Fruit fly (Drosophila melanogaster): ENCODE data around the gene Tfb5.

Gene Tfb5

DNA sequence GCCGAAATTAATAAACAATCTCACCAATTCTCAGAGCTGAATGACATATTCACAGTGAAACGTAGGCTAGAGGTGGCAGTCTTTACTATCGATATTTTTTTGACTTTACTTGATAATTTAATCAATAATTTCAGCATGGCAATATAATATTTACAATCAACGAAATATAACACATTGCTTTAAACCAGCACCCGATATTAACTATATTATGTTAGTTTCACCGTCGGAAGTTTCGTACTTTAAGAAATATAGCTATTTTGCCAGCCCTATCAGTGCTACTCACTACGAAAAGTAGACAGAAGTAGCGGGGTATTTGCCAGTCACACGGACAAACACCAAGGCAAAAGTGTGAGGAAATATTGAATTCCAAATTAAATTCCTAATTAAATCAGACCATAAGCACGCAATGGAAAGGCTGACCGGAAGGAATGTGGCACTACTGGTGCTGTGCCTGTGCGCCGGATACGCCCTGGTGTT, at the start of gene Tfb5, which contains the start of the genes CG31917 and SelT:
Gene Tfb5 (minus strand): TSS at position 51 of the 477 bp plus-strand sequence.
Gene CG31917 (minus strand): TSS at position 51 of the 477 bp plus-strand sequence.
Gene SelT (plus strand): TSS at position 139 of the 477 bp plus-strand sequence.
- no peak for TF ChIP-seq Myc (optimal IDR thresholded peaks at IDR 0.05)
- no peak for TF ChIP-seq ttk (optimal IDR thresholded peaks at IDR 0.05)
- no peak for TF ChIP-seq h (optimal IDR thresholded peaks at IDR 0.05)
- no peak for TF ChIP-seq psq (optimal IDR thresholded peaks at IDR 0.05)
- TF ChIP-seq insv (optimal IDR thresholded peaks at IDR 0.05), result no peak
- TF ChIP-seq Sin3A (optimal IDR thresholded peaks at IDR 0.05), result no peak

DNA sequence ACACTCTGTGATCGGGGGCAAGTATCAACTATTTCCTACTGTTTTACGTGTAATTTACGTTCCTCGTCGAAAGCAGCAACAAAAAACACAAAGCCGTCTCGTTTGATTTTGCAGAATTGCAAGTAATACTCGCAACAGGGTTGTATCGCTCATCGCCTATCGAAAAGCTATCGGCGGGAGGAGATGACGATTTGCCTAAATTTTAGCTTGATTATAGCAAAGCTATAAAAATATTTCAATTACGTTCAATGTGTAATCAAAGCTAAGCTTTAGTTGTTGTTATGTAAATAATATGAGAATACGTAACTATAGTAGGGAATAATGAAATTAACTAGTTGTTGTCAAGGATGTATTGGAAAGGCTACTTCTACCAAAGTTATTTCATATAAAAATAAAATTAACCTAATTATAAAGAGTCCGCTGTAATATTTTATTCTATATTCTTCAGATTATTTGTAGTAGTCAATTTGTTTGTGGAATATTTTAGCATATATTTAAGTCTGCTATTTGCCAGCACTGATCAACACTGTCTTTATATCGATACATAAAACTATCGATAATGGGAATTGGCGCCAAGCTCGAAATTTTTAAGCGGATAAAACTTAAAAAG, 49.1 kb upstream of the Tfb5 start, which contains the start of gene Rpn11:
Gene Rpn11 (minus strand): TSS at position 146 of the 610 bp plus-strand sequence.
- TF ChIP-seq ttk (optimal IDR thresholded peaks at IDR 0.05), result no peak
- TF ChIP-seq Myc (optimal IDR thresholded peaks at IDR 0.05), result no peak
- no peak for TF ChIP-seq psq (optimal IDR thresholded peaks at IDR 0.05)
- no peak for TF ChIP-seq insv (optimal IDR thresholded peaks at IDR 0.05)
- no peak for TF ChIP-seq h (optimal IDR thresholded peaks at IDR 0.05)
- no peak for TF ChIP-seq Sin3A (optimal IDR thresholded peaks at IDR 0.05)

DNA sequence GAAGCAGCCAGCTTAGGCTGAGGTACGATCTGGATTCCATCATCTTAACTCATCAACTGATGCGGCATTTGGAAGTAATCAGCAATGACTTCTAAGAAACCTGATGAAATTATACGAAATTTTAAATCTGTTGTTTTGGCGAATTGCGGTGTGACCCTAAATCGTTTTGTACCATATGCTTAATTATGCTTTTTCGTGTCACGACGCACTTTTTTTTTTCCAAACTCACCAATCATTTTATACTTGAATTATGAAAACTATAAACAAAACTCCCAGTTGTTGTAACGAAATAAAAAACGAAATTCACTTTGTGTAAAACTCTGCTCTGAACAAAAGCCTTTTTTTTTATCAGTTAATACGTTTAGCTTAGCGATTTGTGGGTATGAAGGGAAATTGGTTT, 47.5 kb upstream of the Tfb5 start, which contains the start of gene Nepl3:
Gene Nepl3 (minus strand): TSS at position 155 of the 400 bp plus-strand sequence.
- TF ChIP-seq h (optimal IDR thresholded peaks at IDR 0.05) (no peak), Myc (optimal IDR thresholded peaks at IDR 0.05) (no peak), ttk (optimal IDR thresholded peaks at IDR 0.05) (no peak), insv (optimal IDR thresholded peaks at IDR 0.05) (no peak), Sin3A (optimal IDR thresholded peaks at IDR 0.05) (no peak), psq (optimal IDR thresholded peaks at IDR 0.05) (no peak)

DNA sequence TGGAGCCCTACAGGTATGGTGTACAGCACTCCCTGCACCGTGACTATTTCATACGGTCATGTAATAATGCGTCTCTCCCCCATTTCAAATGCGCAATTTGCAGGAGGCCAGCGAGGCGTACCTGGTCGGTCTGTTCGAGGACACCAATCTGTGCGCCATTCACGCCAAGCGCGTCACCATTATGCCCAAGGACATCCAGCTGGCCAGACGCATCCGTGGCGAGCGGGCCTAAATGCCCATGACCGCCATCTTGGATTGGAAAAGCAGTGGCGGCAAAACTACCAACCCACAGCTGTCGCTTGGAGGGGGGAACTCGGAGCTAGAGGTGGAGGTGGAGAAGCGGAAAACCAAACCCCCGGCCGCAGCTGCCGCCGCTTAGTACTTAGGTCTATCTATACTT, 44.9 kb upstream of the Tfb5 start:
- TF ChIP-seq insv (optimal IDR thresholded peaks at IDR 0.05) (no peak), Myc (optimal IDR thresholded peaks at IDR 0.05) (no peak), h (optimal IDR thresholded peaks at IDR 0.05) (no peak), Sin3A (optimal IDR thresholded peaks at IDR 0.05) (no peak), ttk (optimal IDR thresholded peaks at IDR 0.05) (no peak), psq (optimal IDR thresholded peaks at IDR 0.05) (no peak)

DNA sequence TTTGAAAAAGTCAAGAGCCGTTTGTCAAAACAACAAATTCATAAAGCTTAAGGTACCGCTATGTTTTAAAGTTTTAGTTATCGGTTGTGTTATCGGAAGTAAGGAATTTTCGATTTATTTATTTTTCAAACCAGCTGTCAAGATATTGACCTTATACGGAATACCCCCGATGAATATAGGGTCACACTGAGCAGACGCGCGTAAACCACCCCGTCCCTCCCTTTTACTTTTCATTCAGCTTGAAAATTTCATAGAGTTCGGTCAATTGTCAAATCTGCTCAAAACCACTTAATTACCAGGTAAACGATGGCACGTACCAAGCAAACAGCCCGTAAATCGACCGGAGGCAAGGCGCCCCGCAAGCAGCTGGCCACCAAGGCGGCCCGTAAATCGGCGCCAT, 44.3 kb upstream of the Tfb5 start, which contains the start of the genes CG14036 and His3.3A:
Gene CG14036 (minus strand): TSS at position 64 of the 400 bp plus-strand sequence.
Gene His3.3A (plus strand): TSS at position 106 of the 400 bp plus-strand sequence.
- TF ChIP-seq Myc (optimal IDR thresholded peaks at IDR 0.05), result no peak
- no peak for TF ChIP-seq Sin3A (optimal IDR thresholded peaks at IDR 0.05)
- TF ChIP-seq insv (optimal IDR thresholded peaks at IDR 0.05), result no peak
- no peak for TF ChIP-seq h (optimal IDR thresholded peaks at IDR 0.05)
- TF ChIP-seq ttk (optimal IDR thresholded peaks at IDR 0.05), result no peak
- no peak for TF ChIP-seq psq (optimal IDR thresholded peaks at IDR 0.05)

DNA sequence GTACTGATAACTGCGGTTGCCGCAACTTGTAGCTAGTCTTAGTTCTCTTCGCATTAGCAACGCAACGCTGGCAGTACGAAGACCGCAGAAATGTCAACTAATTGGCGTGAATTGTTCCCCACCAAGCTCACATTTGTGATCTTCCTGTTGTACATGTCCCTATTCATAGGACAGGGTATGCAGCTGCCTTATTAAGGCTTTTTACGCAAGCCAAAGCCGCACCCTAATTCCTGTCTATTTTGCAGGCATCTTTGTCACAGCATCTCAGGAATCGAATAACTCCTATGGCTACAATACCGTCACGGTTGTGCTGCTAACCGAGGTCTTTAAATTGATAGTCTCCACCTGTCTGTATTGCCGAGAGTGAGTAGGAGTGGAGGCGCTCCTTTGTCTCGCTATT, 42.4 kb upstream of the Tfb5 start, which contains the start of gene eIF3h:
Gene eIF3h (minus strand): TSS at position 101 of the 400 bp plus-strand sequence.
- TF ChIP-seq ttk (optimal IDR thresholded peaks at IDR 0.05) (no peak), Myc (optimal IDR thresholded peaks at IDR 0.05) (no peak), Sin3A (optimal IDR thresholded peaks at IDR 0.05) (no peak)

DNA sequence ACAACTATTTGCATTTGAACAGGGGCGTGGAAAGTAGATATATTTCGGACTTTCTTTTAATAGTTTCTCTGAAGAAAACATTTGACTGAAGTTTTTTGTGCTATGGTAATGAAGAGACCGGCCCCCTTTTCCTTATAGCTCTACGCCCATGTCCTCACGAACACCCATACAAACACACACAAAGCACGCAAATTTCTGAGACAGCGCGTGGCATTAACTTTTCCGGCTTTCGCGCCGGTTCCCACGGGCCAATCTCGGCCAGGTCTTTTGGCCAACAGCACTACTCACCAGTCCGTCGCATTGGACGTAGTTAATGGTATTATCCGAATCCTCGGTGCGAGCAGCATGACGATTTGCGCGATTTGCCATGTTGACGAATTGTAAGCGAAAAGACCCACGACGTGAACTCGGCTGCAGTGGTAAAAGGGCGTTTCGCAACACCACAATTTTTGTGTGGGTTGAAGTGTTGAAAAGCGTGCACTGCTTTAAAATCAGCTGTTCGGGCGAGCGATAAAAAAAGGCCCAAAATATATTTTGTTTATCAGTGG, 41.8 kb upstream of the Tfb5 start, which contains the start of gene senju:
Gene senju (plus strand): TSS at position 477 of the 548 bp plus-strand sequence.
- TF ChIP-seq h (optimal IDR thresholded peaks at IDR 0.05) (no peak), insv (optimal IDR thresholded peaks at IDR 0.05) (no peak), psq (optimal IDR thresholded peaks at IDR 0.05) (no peak), ttk (optimal IDR thresholded peaks at IDR 0.05) (no peak), Sin3A (optimal IDR thresholded peaks at IDR 0.05) (no peak), Myc (optimal IDR thresholded peaks at IDR 0.05) (no peak)

DNA sequence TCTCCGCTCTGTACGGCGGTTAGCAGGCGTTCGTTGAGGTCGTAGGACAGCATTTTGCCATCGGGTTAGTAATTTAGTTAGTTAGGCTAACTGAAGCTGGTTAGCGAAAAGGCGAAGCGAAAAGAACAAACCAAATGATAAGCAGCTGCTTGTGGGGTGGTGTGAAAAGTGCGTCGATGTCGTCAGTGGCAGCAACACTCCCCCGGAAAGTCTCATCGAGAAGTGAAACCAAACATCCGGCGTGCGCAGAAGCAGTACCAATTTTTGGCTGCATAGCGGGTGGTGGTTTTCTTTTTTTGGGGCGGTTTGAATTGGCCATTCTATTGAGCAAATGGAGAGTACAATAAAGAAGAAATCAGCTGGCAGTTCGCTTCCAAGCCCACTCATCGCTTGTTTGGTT, 40.2 kb upstream of the Tfb5 start, which contains the start of gene CG9121:
Gene CG9121 (minus strand): TSS at position 238 of the 400 bp plus-strand sequence.
- TF ChIP-seq ttk (optimal IDR thresholded peaks at IDR 0.05) (no peak), h (optimal IDR thresholded peaks at IDR 0.05) (no peak), psq (optimal IDR thresholded peaks at IDR 0.05) (no peak), Myc (optimal IDR thresholded peaks at IDR 0.05) (no peak), insv (optimal IDR thresholded peaks at IDR 0.05) (no peak), Sin3A (optimal IDR thresholded peaks at IDR 0.05) (no peak)

DNA sequence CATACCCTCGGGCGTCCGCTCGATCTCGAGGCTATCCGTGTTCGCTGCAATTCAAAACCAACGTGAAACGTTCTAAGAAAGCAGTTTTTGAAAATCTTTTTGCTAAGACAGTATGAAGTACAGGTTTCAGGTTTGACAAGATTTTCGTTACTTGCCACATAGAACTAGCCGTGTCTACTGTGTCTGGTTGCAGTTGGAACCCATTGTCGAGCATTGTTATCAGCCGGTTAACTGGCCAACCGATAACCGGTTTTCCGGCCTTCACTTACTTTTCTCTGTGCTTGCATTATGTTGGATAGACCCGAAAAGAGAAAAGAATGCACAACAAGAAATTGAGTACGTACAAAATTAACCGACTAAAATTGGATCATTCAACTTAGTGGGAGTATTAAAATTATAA, 39.3 kb upstream of the Tfb5 start:
- TF ChIP-seq ttk (optimal IDR thresholded peaks at IDR 0.05) (no peak), Myc (optimal IDR thresholded peaks at IDR 0.05) (no peak)

DNA sequence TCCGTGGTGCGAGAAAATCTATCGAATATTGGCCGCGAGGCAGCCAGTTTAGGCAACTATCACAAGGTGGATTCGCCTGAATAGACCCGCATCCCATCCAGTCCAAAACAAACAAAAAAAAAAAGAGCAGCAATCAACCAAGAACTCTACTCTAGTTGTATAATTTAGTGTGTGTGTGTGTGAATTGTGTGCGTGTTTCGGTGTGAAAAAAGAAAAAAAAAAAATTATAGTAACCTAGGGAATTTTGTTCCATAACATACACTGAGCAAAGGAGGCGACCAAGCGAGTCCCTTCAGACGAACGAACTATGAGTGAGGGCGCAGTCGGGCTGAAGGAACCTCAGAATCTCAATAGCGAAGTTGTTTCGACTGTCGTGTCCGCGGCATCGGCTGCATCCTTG, 35.6 kb upstream of the Tfb5 start:
- no peak for TF ChIP-seq ttk (optimal IDR thresholded peaks at IDR 0.05)
- TF ChIP-seq Sin3A (optimal IDR thresholded peaks at IDR 0.05), result no peak
- TF ChIP-seq h (optimal IDR thresholded peaks at IDR 0.05), result no peak

DNA sequence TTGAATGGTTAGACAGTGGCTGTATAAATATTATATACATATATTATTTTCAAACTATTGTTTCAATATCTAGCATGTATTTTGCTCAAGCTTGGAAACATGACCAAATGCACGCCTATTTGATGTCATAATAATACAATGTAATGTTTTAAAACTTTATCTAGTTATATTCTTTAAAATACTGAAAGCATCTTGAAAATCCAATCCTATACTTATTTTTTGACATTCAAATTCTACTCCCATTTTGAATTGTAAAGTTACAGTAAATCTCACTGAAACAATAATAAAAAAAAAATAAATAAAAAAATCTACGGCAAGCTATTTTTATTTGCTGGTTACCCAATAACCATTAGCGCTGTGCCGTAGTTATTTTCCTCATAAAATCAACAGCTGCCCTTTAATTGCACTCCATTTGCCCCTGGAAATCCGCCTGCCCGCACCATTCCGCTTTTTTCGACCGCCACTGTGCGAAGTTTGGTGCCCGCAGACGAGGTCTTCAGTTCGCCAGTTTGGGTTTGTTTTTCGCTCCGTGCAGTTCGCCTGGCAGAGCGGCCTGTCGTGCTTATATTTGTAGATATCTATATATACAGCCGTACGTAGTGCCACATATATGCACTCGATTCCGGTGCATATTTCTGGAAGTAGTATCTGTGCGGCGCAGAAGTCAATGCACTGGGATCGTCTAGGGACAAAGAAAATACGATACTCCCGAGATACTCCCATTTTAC, 34.4 kb upstream of the Tfb5 start:
- TF ChIP-seq insv (optimal IDR thresholded peaks at IDR 0.05), result no peak
- TF ChIP-seq Myc (optimal IDR thresholded peaks at IDR 0.05), result no peak
- no peak for TF ChIP-seq Sin3A (optimal IDR thresholded peaks at IDR 0.05)
- TF ChIP-seq psq (optimal IDR thresholded peaks at IDR 0.05), result no peak
- TF ChIP-seq h (optimal IDR thresholded peaks at IDR 0.05), result no peak

DNA sequence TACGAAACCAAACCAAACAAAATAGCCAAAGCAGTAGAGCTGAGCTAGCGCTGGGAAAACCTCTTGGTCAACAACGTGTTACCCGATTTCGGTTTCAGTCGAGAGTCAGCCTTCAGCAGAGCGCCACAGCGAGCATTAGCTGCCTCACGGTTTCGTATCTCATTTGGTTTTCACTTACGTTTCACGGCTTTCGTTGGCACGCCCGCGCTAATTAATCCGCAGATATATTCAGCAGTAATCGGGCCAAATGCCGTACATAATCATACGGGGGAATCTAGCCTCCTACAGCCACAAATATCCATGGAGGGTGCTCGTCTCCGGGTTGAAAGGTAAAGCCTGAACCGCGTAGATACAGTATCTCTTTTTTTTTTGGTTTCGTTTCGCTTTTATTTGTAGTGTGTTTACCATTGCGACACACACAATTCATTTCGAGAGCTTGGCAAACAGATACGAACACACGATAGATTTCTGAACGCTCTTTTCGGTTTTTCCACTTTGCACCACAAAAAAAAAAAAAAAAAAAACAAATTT, 33.8 kb upstream of the Tfb5 start, which contains the start of gene CG31650:
Gene CG31650 (minus strand): TSS at position 352 of the 531 bp plus-strand sequence.
- TF ChIP-seq insv (optimal IDR thresholded peaks at IDR 0.05), result no peak
- TF ChIP-seq Sin3A (optimal IDR thresholded peaks at IDR 0.05), result no peak
- no peak for TF ChIP-seq ttk (optimal IDR thresholded peaks at IDR 0.05)
- TF ChIP-seq h (optimal IDR thresholded peaks at IDR 0.05), result no peak
- no peak for TF ChIP-seq psq (optimal IDR thresholded peaks at IDR 0.05)
- TF ChIP-seq Myc (optimal IDR thresholded peaks at IDR 0.05), result no peak

Measured in Kc167 (cell line).